Fruit fly (Drosophila melanogaster) whole organism, pupa: ENCODE measurements around the gene Fer1.

Experiments
- CG10348 ChIP-seq: fragments of 200-800 bp; sonication (Bioruptor generic); IDR thresholded peaks from 2 replicates; pipeline ENCODE4 v1.3.6; 2022; ENCODE audit warnings: missing biosample characterization, missing genetic modification characterization
- CG12605 ChIP-seq: fragments of 200-800 bp; sonication (Bioruptor generic); IDR thresholded peaks from 2 replicates; pipeline ENCODE4 v1.3.6; 2022; ENCODE audit warnings: missing biosample characterization, missing genetic modification characterization
- CG13204 ChIP-seq: fragments of 200-800 bp; sonication (Bioruptor generic); optimal IDR thresholded peaks from 2 replicates; lab custom pipeline; 2018; ENCODE audit warnings: missing biosample characterization, mild to moderate bottlenecking, missing genetic modification characterization, moderate library complexity
- CG14655 ChIP-seq: fragments of 200-800 bp; sonication (Bioruptor generic); optimal IDR thresholded peaks from 3 replicates; lab custom pipeline; 2017; ENCODE audit warnings: mild to moderate bottlenecking, missing biosample characterization, missing genetic modification reagents, missing genetic modification characterization
- CG15710 ChIP-seq: fragments of 200-800 bp; sonication (Bioruptor generic); optimal IDR thresholded peaks from 2 replicates; lab custom pipeline; 2018; ENCODE audit warnings: missing biosample characterization, mild to moderate bottlenecking, missing genetic modification characterization, moderate library complexity
- CG17806 ChIP-seq: fragments of 200-800 bp; sonication (Bioruptor generic); optimal IDR thresholded peaks from 2 replicates; lab custom pipeline; 2018; ENCODE audit warnings: missing biosample characterization, mild to moderate bottlenecking, missing genetic modification characterization, moderate library complexity
- CG32121 ChIP-seq: fragments of 200-800 bp; sonication (Bioruptor generic); IDR thresholded peaks from 2 replicates; pipeline ENCODE4 v1.3.6; 2022; ENCODE audit warnings: missing biosample characterization, missing genetic modification characterization
- CG34367 ChIP-seq: fragments of 200-800 bp; sonication (Bioruptor generic); optimal IDR thresholded peaks from 2 replicates; lab custom pipeline; 2018; ENCODE audit warnings: missing biosample characterization, mild to moderate bottlenecking, missing genetic modification characterization
- CG4496 ChIP-seq: fragments of 200-800 bp; sonication (Bioruptor generic); IDR thresholded peaks from 3 replicates; pipeline ENCODE4 v1.3.6; 2022; ENCODE audit warnings: missing biosample characterization, missing genetic modification characterization
- CG8159 ChIP-seq: fragments of 200-800 bp; sonication (Bioruptor generic); optimal IDR thresholded peaks from 3 replicates; lab custom pipeline; 2018; ENCODE audit warnings: missing biosample characterization, mild to moderate bottlenecking, missing genetic modification characterization, moderate library complexity
- CG8301 ChIP-seq: fragments of 200-800 bp; sonication (Bioruptor generic); optimal IDR thresholded peaks from 2 replicates; lab custom pipeline; 2018; ENCODE audit warnings: missing biosample characterization, mild to moderate bottlenecking, missing genetic modification characterization
- CG9948 ChIP-seq: fragments of 200-800 bp; sonication (Bioruptor generic); optimal IDR thresholded peaks from 2 replicates; lab custom pipeline; 2018; ENCODE audit warnings: missing biosample characterization, mild to moderate bottlenecking, missing genetic modification characterization, moderate library complexity
- D1 ChIP-seq: fragments of 200-800 bp; sonication (Bioruptor generic); optimal IDR thresholded peaks from 2 replicates; lab custom pipeline; 2018; ENCODE audit warnings: missing biosample characterization, mild to moderate bottlenecking, missing genetic modification characterization, moderate library complexity
- EcR ChIP-seq: fragments of 200-800 bp; sonication (Bioruptor generic); optimal IDR thresholded peaks from 3 replicates; lab custom pipeline; 2019; ENCODE audit warnings: missing biosample characterization, missing genetic modification characterization, mild to moderate bottlenecking, moderate library complexity, missing genetic modification reagents
- Ets98B ChIP-seq: fragments of 200-800 bp; sonication (Bioruptor generic); IDR thresholded peaks from 2 replicates; pipeline ENCODE4 v1.3.6; 2022; ENCODE audit warnings: missing biosample characterization, missing genetic modification characterization
- Pif1A ChIP-seq: fragments of 200-800 bp; sonication (Bioruptor generic); optimal IDR thresholded peaks from 3 replicates; lab custom pipeline; 2016; ENCODE audit warnings: missing biosample characterization, missing genetic modification characterization
- Pif1B ChIP-seq: fragments of 200-800 bp; sonication (Bioruptor generic); optimal IDR thresholded peaks from 3 replicates; lab custom pipeline; 2016; ENCODE audit warnings: missing biosample characterization, missing genetic modification characterization
- Snoo ChIP-seq: fragments of 200-800 bp; sonication (Bioruptor generic); optimal IDR thresholded peaks from 3 replicates; lab custom pipeline; 2017; ENCODE audit warnings: missing biosample characterization, mild to moderate bottlenecking, missing genetic modification characterization, inconsistent platforms
- fd96Ca ChIP-seq: fragments of 200-800 bp; sonication (Bioruptor generic); IDR thresholded peaks from 3 replicates; pipeline ENCODE4 v1.3.6; 2022; ENCODE audit warnings: missing biosample characterization, missing genetic modification characterization
- gl ChIP-seq: fragments of 200-800 bp; sonication (Bioruptor generic); optimal IDR thresholded peaks from 2 replicates; lab custom pipeline; 2018; ENCODE audit warnings: missing biosample characterization, mild to moderate bottlenecking, missing genetic modification characterization
- rn ChIP-seq: fragments of 200-800 bp; sonication (Bioruptor generic); IDR thresholded peaks from 2 replicates; pipeline ENCODE4 v1.3.6; 2022; ENCODE audit warnings: missing biosample characterization, missing genetic modification characterization

Fer1 gene

DNA sequence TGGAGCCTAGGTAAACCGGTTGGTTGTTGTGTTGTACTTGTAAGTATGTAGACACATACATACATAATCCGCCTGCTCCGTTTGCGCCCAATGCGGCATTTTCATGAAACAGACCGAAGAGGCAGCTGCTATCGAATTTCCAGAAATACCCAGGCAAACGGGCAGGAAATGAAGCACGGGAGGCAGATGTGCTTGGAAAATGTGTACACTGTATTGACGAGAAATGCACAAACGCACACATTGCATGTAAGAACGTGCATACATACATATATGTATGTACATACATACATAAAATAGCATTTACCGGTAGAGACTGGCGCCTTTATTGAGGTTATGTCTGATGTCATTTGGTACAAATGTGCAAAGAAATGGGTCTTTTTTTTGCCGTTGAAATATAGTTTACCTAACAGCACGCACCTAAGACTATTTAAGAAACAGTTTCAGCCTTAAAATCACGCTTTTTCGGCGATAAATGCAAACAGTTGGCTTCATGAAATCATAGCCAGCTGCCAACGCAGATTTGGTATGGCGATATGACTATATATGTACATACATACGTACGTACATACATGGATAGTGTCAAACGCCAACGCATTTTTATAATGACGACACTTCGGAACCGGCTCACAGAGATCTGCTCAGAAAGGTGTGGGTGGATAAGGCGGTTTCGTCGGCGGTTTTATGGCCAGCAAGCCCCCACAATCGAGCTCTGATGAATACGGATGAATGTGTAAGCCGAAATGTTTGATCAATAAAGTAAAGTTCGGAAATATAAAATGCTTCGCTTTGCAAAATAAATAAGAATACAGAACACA lies 46.3 kb upstream of the Fer1 start:
- TF ChIP-seq CG17806 (tag; lab: Kevin White, UChicago) (no peak), CG4496 (peak; percentile 45; the same call in 1 of the 3 replicates), Pif1B (GFP tag; lab: Kevin White, UChicago) (no peak), CG15710 (no peak), CG8159 (peak; percentile 32)

DNA sequence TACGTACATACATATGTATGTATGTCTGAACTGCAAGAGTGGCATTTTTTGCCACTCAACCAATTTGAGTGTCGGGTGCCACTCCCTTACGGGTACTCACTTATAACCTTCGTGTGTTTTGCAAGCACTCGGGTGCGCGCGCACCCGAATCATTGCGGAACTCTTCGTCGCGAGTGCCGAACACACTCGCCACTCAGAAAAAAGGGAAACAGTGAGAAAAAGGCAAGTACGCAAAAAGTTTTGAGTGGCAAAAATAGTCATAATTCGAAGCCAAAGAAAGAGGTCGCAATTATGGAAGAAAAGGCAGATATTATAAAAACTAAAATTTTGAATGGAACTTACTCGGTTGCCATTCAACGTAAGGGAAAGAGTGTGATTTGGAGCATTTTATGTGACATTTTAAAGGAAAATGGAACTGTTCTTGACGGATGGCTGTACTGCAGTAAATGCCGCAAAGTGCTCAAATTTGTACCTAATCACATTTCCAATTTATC lies 45.6 kb upstream of the Fer1 start:
- TF ChIP-seq Pif1A (GFP tag; lab: Kevin White, UChicago): peak; percentile 6
- peak; percentile 5 for TF ChIP-seq CG17806 (tag; lab: Kevin White, UChicago)
- no peak; the same call in 2 of the 3 replicates for TF ChIP-seq CG4496
- peak; percentile 14; the same call in 1 of the 2 replicates for TF ChIP-seq CG32121 (GFP tag; lab: Robert Waterston, UW)
- TF ChIP-seq CG15710: peak; percentile 10
- no peak for TF ChIP-seq CG8301 (tag; lab: Kevin White, UChicago)

DNA sequence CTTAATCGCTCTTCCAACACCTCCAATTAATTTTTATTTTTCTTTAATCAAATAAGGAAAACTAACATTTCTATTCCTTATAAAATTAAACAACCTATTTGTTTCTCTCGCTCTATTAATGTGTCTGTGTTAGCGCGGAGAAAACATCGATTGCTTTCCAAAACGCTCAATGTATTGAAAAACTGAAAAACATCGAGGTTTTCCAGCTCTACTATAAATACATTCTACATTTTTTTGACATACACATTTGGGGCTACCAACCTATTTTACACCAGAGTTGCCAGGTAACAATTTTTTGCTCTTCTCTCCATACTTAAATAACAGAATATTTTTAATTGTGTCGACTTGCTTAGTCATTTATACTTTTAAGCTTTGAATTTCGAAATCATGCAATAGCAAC lies 44.1 kb upstream of the Fer1 start:
- no peak for TF ChIP-seq CG17806 (tag; lab: Kevin White, UChicago)
- no peak for TF ChIP-seq rn (GFP tag; lab: Robert Waterston, UW)
- no peak for TF ChIP-seq fd96Ca
- no peak for TF ChIP-seq Pif1B (GFP tag; lab: Kevin White, UChicago)
- no peak for TF ChIP-seq Pif1A (GFP tag; lab: Kevin White, UChicago)
- no peak for TF ChIP-seq gl (tag; lab: Kevin White, UChicago)
- no peak for TF ChIP-seq CG4496
- no peak for TF ChIP-seq CG32121 (GFP tag; lab: Robert Waterston, UW)
- TF ChIP-seq D1 (tag; lab: Kevin White, UChicago): no peak
- TF ChIP-seq Ets98B: no peak
- no peak for TF ChIP-seq CG14655 (GFP tag; lab: Kevin White, UChicago)
- no peak for TF ChIP-seq CG34367
- TF ChIP-seq CG12605 (GFP tag; lab: Robert Waterston, UW): no peak
- no peak for TF ChIP-seq EcR (GFP tag; lab: Kevin White, UChicago)
- no peak for TF ChIP-seq Snoo (tag; lab: Kevin White, UChicago)

DNA sequence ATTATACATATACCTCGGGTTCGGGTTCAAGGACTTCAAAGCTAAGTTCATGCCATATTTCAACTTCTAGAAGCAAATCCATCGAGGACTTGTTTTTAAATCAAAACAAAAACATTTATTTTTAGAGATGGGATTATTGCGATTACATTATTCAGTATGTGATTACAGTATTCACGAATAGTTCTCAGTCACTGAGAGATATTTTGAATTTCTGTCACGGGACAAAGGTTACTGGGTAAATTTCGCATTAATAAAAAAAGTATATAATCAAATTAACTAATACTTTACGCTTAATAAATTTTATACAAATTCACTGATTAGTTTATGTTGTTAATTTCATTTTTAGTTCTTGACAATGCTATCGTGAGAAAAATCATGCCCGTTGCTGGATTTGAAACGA lies 42.4 kb upstream of the Fer1 start:
- TF ChIP-seq CG32121 (GFP tag; lab: Robert Waterston, UW) (no peak), rn (GFP tag; lab: Robert Waterston, UW) (no peak), CG13204 (GFP tag; lab: Kevin White, UChicago) (no peak), Pif1B (GFP tag; lab: Kevin White, UChicago) (peak; percentile 8), CG34367 (no peak), fd96Ca (no peak), CG12605 (GFP tag; lab: Robert Waterston, UW) (0 out of 2 replicates have a peak, but pooled peaks have one; percentile 21), CG15710 (peak; percentile 27), Ets98B (no peak), D1 (tag; lab: Kevin White, UChicago) (no peak), EcR (GFP tag; lab: Kevin White, UChicago) (no peak), CG4496 (0 out of 3 replicates have a peak, but pooled peaks have one; percentile 11), Snoo (tag; lab: Kevin White, UChicago) (peak; percentile 6), Pif1A (GFP tag; lab: Kevin White, UChicago) (no peak), gl (tag; lab: Kevin White, UChicago) (no peak), CG9948 (tag; lab: Kevin White, UChicago) (no peak), CG8159 (peak; percentile 31), CG14655 (GFP tag; lab: Kevin White, UChicago) (no peak), CG17806 (tag; lab: Kevin White, UChicago) (no peak), CG10348 (GFP tag; lab: Robert Waterston, UW) (no peak), CG8301 (tag; lab: Kevin White, UChicago) (no peak)

DNA sequence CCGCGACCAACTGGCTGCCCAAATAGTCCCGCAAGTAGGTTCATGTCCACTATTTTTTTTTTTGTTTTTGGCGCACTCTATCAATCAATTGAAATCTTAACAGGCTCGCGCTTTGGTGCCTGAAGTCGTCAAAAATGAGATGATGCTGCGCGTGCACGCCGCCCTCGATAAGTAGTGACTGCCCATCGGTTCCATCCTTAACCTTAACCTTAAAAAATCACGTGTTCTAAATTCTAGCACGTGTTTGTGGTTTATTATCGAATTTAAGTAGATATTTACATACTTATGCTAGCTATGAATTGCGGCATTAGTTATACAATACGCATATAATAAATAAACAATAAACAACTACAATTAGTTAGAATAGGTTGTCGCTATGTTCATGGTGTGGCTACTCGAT lies 41.6 kb upstream of the Fer1 start:
- TF ChIP-seq Snoo (tag; lab: Kevin White, UChicago): no peak

DNA sequence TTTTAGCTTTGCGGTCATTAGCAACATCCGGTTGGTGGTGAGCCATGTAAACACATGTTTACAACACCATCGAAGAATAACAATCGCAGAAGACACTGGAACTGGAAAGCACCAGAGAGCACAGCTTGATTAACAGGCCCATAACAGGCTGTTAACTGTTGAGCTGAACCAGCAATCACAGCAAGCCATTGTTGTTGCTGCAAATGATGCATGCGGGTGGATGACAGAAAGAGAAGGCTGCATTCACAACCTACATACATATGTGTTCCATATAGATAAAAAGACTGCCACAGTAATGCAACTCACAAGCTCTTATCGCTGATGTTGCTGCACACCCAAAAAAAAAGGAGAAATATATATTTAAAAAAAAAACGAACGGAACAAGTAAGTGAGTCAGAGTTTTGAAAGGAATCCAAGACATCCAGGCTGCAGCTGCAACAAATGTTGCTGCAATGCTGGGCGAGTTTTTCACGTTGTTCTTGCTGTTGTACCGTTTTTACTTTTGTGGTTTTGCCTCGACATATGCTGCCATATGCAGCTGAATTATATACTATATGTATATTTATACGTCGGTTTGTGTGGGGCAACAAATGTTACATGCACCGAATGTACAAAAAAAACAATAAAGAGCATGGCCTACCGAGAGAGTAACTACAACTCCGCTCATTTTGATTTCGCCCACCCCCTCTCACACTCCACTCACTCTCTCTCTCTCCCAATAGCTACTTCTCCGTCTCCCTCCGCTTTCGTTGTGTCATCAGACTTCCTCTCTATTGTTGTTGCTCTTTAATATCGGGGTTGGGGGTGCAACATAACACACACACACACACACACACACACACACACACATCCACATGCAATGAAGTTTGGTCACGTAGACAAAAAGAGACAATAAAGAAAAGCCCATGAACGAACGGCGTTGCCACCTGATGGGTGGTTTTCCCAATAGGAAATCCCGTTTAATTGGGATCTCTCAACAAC lies 32.9 kb upstream of the Fer1 start:
- no peak for TF ChIP-seq CG34367
- TF ChIP-seq Snoo (tag; lab: Kevin White, UChicago): no peak
- TF ChIP-seq EcR (GFP tag; lab: Kevin White, UChicago): peak; percentile 71
- no peak for TF ChIP-seq CG14655 (GFP tag; lab: Kevin White, UChicago)
- peak; percentile 42; the same call in 1 of the 2 replicates for TF ChIP-seq CG12605 (GFP tag; lab: Robert Waterston, UW)
- TF ChIP-seq CG15710: no peak
- TF ChIP-seq CG4496: peak; percentile 66; the same call in 2 of the 3 replicates
- no peak for TF ChIP-seq CG17806 (tag; lab: Kevin White, UChicago)
- TF ChIP-seq CG32121 (GFP tag; lab: Robert Waterston, UW): peak; percentile 58
- peak; percentile 17 for TF ChIP-seq CG8159
- TF ChIP-seq gl (tag; lab: Kevin White, UChicago): no peak
- TF ChIP-seq Pif1A (GFP tag; lab: Kevin White, UChicago): peak; percentile 21
- peak; percentile 2 for TF ChIP-seq CG8301 (tag; lab: Kevin White, UChicago)
- TF ChIP-seq CG9948 (tag; lab: Kevin White, UChicago): no peak
- TF ChIP-seq fd96Ca: peak; percentile 59; the same call in 2 of the 3 replicates
- no peak for TF ChIP-seq Pif1B (GFP tag; lab: Kevin White, UChicago)
- TF ChIP-seq Ets98B: peak; percentile 71
- TF ChIP-seq D1 (tag; lab: Kevin White, UChicago): no peak
- peak; percentile 10 for TF ChIP-seq CG13204 (GFP tag; lab: Kevin White, UChicago)
- TF ChIP-seq CG10348 (GFP tag; lab: Robert Waterston, UW): no peak
- no peak for TF ChIP-seq rn (GFP tag; lab: Robert Waterston, UW)
